ENCODE assay signal across 7 worm cellular contexts in genomic region chrII:7352507-7352906, ce11.
A peak's percentile ranks its signal among the peaks of the same experiment; 100 is the strongest.
TF ChIP-seq lines count a peak whose summit lies in the region.

Gene hsp-4 (minus strand): TSS chrII:7352645.

TF ChIP-seq in whole organism, L1 larva, 84 proteins besides CTCF, POLR2A, EP300 and RAD21 (continues in another document):
- TF ChIP-seq mep-1 (tag; optimal IDR thresholded peaks at IDR 0.05; lab: Kevin White, UChicago) (peak; percentile 24), ama-1 (optimal IDR thresholded peaks at IDR 0.05; lab: Kevin White, UChicago) (no peak), ets-5 (GFP tag; IDR thresholded peaks at IDR 0.05; lab: Robert Waterston, UW) (no peak), lin-14 (GFP tag; optimal IDR thresholded peaks at IDR 0.05; lab: Kevin White, UChicago) (peak; percentile 23), ces-1 (GFP tag; optimal IDR thresholded peaks at IDR 0.05; lab: Kevin White, UChicago) (no peak), efl-1 (optimal IDR thresholded peaks at IDR 0.05; lab: Kevin White, UChicago) (no peak), efl-1 (GFP tag; optimal IDR thresholded peaks at IDR 0.05 in 1 of 2; lab: Kevin White, UChicago) (no peak), ztf-11 (tag; optimal IDR thresholded peaks at IDR 0.05; lab: Kevin White, UChicago) (no peak), nhr-12 (tag; optimal IDR thresholded peaks at IDR 0.05; lab: Kevin White, UChicago) (no peak), F16B12.6 (tag; optimal IDR thresholded peaks at IDR 0.05; lab: Kevin White, UChicago) (no peak), hlh-4 (tag; optimal IDR thresholded peaks at IDR 0.05; lab: Kevin White, UChicago) (no peak), xbp-1 (tag; optimal IDR thresholded peaks at IDR 0.05; lab: Kevin White, UChicago) (peak; percentile 100), alr-1 (tag; optimal IDR thresholded peaks at IDR 0.05; lab: Kevin White, UChicago; ENCODE audit: borderline replicate concordance) (no peak)

TF ChIP-seq in whole organism, L2 larva, 48 proteins besides CTCF, POLR2A, EP300 and RAD21:
- TF ChIP-seq unc-55 (GFP tag; optimal IDR thresholded peaks at IDR 0.05; lab: Kevin White, UChicago) (peak; percentile 1), ceh-16 (tag; optimal IDR thresholded peaks at IDR 0.05; lab: Kevin White, UChicago) (no peak), fos-1 (tag; optimal IDR thresholded peaks at IDR 0.05; lab: Kevin White, UChicago) (peak; percentile 51), ama-1 (optimal IDR thresholded peaks at IDR 0.05; lab: Kevin White, UChicago) (peak; percentile 2), mab-5 (tag; optimal IDR thresholded peaks at IDR 0.05; lab: Kevin White, UChicago) (no peak), crh-2 (tag; optimal IDR thresholded peaks at IDR 0.05; lab: Kevin White, UChicago) (peak; percentile 83)
TF ChIP-seq in whole organism, L2 larva: peak in this region for 4.

TF ChIP-seq in whole organism, L3 larva, 47 proteins besides CTCF, POLR2A, EP300 and RAD21:
- TF ChIP-seq egl-27 (tag; optimal IDR thresholded peaks at IDR 0.05; lab: Kevin White, UChicago) (no peak), ztf-11 (tag; optimal IDR thresholded peaks at IDR 0.05; lab: Kevin White, UChicago) (no peak), nhr-25 (tag; optimal IDR thresholded peaks at IDR 0.05; lab: Kevin White, UChicago) (peak; percentile 67), snpc-4 (tag; optimal IDR thresholded peaks at IDR 0.05; lab: Kevin White, UChicago) (no peak), ceh-28 (tag; optimal IDR thresholded peaks at IDR 0.05; lab: Kevin White, UChicago) (peak; percentile 2), elt-2 (tag; optimal IDR thresholded peaks at IDR 0.05; lab: Kevin White, UChicago) (peak; percentile 43), nhr-23 (tag; optimal IDR thresholded peaks at IDR 0.05; lab: Kevin White, UChicago) (peak; percentile 63), ceh-9 (tag; optimal IDR thresholded peaks at IDR 0.05; lab: Kevin White, UChicago) (no peak), nfya-1 (tag; optimal IDR thresholded peaks at IDR 0.05; lab: Kevin White, UChicago; ENCODE audit: insufficient read depth) (peak; percentile 46)

TF ChIP-seq in whole organism, L4 larva, 104 proteins besides CTCF, POLR2A, EP300 and RAD21:
- peak; percentile 25 for TF ChIP-seq mep-1 (tag; optimal IDR thresholded peaks at IDR 0.05; lab: Kevin White, UChicago)
- no peak for TF ChIP-seq nhr-10 (tag; optimal IDR thresholded peaks at IDR 0.05; lab: Kevin White, UChicago)
- peak in 1 of 2 experiments; percentile 45 for TF ChIP-seq lsy-2 (tag; optimal IDR thresholded peaks at IDR 0.05; lab: Kevin White, UChicago)
- TF ChIP-seq dve-1 (tag; optimal IDR thresholded peaks at IDR 0.05; lab: Kevin White, UChicago; ENCODE audit: insufficient read depth), result peak; percentile 7
- peak in 1 of 2 experiments; percentile 27 for TF ChIP-seq mdl-1 (tag; optimal IDR thresholded peaks at IDR 0.05; lab: Kevin White, UChicago)
- TF ChIP-seq snpc-4 (tag; optimal IDR thresholded peaks at IDR 0.05; lab: Kevin White, UChicago), result no peak
- peak; percentile 41 for TF ChIP-seq hlh-11 (tag; optimal IDR thresholded peaks at IDR 0.05; lab: Kevin White, UChicago)
- TF ChIP-seq nhr-48 (tag; optimal IDR thresholded peaks at IDR 0.05; lab: Kevin White, UChicago), result peak; percentile 31
- TF ChIP-seq daf-8 (GFP tag; IDR thresholded peaks at IDR 0.05; lab: Robert Waterston, UW), result no peak
- peak; percentile 23 for TF ChIP-seq nhr-28 (tag; optimal IDR thresholded peaks at IDR 0.05; lab: Kevin White, UChicago)
- TF ChIP-seq aha-1 (tag; lab: Kevin White, UChicago), result peak; percentile 60
- TF ChIP-seq hlh-30 (tag; optimal IDR thresholded peaks at IDR 0.05; lab: Kevin White, UChicago; ENCODE audit: insufficient read depth), result no peak
- TF ChIP-seq daf-16 (GFP tag; optimal IDR thresholded peaks at IDR 0.05; lab: Kevin White, UChicago), result no peak
- TF ChIP-seq daf-16 (tag; optimal IDR thresholded peaks at IDR 0.05; lab: Kevin White, UChicago), result peak; percentile 20
- no peak for TF ChIP-seq jun-1 (tag; optimal IDR thresholded peaks at IDR 0.05; lab: Kevin White, UChicago)

TF ChIP-seq in whole organism, late embryonic, 69 proteins besides CTCF, POLR2A, EP300 and RAD21:
- TF ChIP-seq hlh-6 (tag; optimal IDR thresholded peaks at IDR 0.05; lab: Kevin White, UChicago) (no peak), elt-2 (tag; optimal IDR thresholded peaks at IDR 0.05; lab: Kevin White, UChicago) (peak; percentile 1)

TF ChIP-seq in whole organism, mixed stage, embryonic, 35 proteins besides CTCF, POLR2A, EP300 and RAD21:
- TF ChIP-seq nhr-2 (tag; optimal IDR thresholded peaks at IDR 0.05; lab: Kevin White, UChicago) (peak; percentile 10), M03D4.4 (tag; optimal IDR thresholded peaks at IDR 0.05; lab: Kevin White, UChicago) (no peak)

TF ChIP-seq in whole organism, young adult, 124 proteins besides CTCF, POLR2A, EP300 and RAD21:
- TF ChIP-seq pha-4 (tag; optimal IDR thresholded peaks at IDR 0.05; lab: Kevin White, UChicago), result no peak
- TF ChIP-seq Y53G8AR.9 (GFP tag; conservative IDR thresholded peaks at IDR 0.05; lab: Robert Waterston, UW), result no peak
- TF ChIP-seq madf-3 (GFP tag; IDR thresholded peaks at IDR 0.05; lab: Robert Waterston, UW), result no peak
- no peak for TF ChIP-seq rpc-1 (optimal IDR thresholded peaks at IDR 0.05; lab: Kevin White, UChicago)
- TF ChIP-seq rpc-1 (tag; optimal IDR thresholded peaks at IDR 0.05; lab: Kevin White, UChicago), result no peak
- no peak for TF ChIP-seq fkh-3 (tag; optimal IDR thresholded peaks at IDR 0.05; lab: Kevin White, UChicago)
- TF ChIP-seq F49E8.2 (tag; optimal IDR thresholded peaks at IDR 0.05; lab: Kevin White, UChicago; ENCODE audit: insufficient read depth), result no peak
- no peak for TF ChIP-seq ceh-40 (GFP tag; IDR thresholded peaks at IDR 0.05; lab: Robert Waterston, UW)
- no peak for TF ChIP-seq ZK185.1 (tag; optimal IDR thresholded peaks at IDR 0.05; lab: Kevin White, UChicago; ENCODE audit: poor library complexity, severe bottlenecking)
- no peak for TF ChIP-seq Y56A3A.18 (GFP tag; IDR thresholded peaks at IDR 0.05; lab: Robert Waterston, UW)
- TF ChIP-seq aptf-2 (GFP tag; conservative IDR thresholded peaks at IDR 0.05; lab: Robert Waterston, UW), result 0 out of 2 replicates have a peak, but pooled peaks have one; percentile 9
- TF ChIP-seq let-607 (tag; optimal IDR thresholded peaks at IDR 0.05; lab: Kevin White, UChicago), result peak in 1 of 2 experiments; percentile 70
- no peak for TF ChIP-seq Y67H2A.10 (GFP tag; conservative IDR thresholded peaks at IDR 0.05; lab: Robert Waterston, UW)
- TF ChIP-seq mes-4 (tag; optimal IDR thresholded peaks at IDR 0.05; lab: Kevin White, UChicago), result no peak
- no peak for TF ChIP-seq Y95B8A.8 (GFP tag; IDR thresholded peaks at IDR 0.05; lab: Robert Waterston, UW)
- no peak for TF ChIP-seq ztf-26 (tag; optimal IDR thresholded peaks at IDR 0.05; lab: Kevin White, UChicago)
- TF ChIP-seq lin-40 (tag; optimal IDR thresholded peaks at IDR 0.05; lab: Kevin White, UChicago), result no peak
- TF ChIP-seq ceh-100 (GFP tag; IDR thresholded peaks at IDR 0.05; lab: Robert Waterston, UW), result no peak
- TF ChIP-seq zfh-2 (GFP tag; conservative IDR thresholded peaks at IDR 0.05; lab: Robert Waterston, UW), result no peak
- no peak for TF ChIP-seq F57C9.4 (tag; optimal IDR thresholded peaks at IDR 0.05; lab: Kevin White, UChicago)
- peak; percentile 54; the same call in 1 of the 2 replicates for TF ChIP-seq hsf-1 (GFP tag; IDR thresholded peaks at IDR 0.05; lab: Robert Waterston, UW)
- no peak for TF ChIP-seq hlh-26 (GFP tag; conservative IDR thresholded peaks at IDR 0.05; lab: Robert Waterston, UW)
- no peak for TF ChIP-seq mxl-1 (tag; optimal IDR thresholded peaks at IDR 0.05; lab: Kevin White, UChicago)
